Worm (Caenorhabditis elegans) whole organism, L4 larva: ENCODE data around the gene luc-7L.

Experiments
- ama-1 ChIP-seq: fragments of 150-350 bp; optimal IDR thresholded peaks from 2 replicates; lab custom pipeline; 2014; ENCODE audit warnings: inconsistent platforms, mixed read lengths
- egl-27 ChIP-seq: sonication (generic microtip); optimal IDR thresholded peaks from 3 replicates; lab custom pipeline; 2017; ENCODE audit warnings: missing biosample characterization, missing genetic modification reagents, missing genetic modification characterization
- hlh-30 ChIP-seq: sonication (generic microtip); optimal IDR thresholded peaks from 2 replicates; lab custom pipeline; 2017; ENCODE audit warnings: antibody characterized with exemption, mild to moderate bottlenecking, missing genetic modification characterization, missing compliant biosample characterization; ENCODE audit not compliant: insufficient read depth
- lin-38 ChIP-seq: fragments of 200-800 bp; sonication (Bioruptor generic); IDR thresholded peaks from 2 replicates; pipeline ENCODE4 v1.3.6; 2022; ENCODE audit warnings: missing genetic modification reagents, missing genetic modification characterization, missing compliant biosample characterization

DNA sequence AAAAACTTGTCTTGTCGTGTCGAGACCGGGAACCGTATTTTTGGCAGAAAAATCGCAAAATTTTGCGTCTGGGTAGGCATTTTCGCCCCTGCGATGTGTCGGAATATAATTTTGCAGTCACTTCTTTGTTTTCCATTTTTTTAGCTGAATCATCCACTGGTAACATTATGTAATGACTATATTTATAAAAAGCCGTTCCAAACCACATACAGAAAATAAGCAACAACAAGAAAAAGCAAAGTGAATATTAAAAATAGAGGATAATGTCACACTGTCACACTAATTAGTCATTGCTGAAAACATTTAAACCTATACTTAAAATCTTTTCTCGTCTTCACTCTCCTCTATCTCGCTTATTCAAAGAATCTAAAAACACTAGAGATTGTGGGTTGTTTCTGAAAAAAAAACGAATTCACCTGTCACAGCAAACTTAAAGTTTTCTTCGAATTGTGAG is 2.0 kb upstream of the luc-7L start, which contains the start of gene sre-1:
- TF ChIP-seq lin-38 (GFP tag; lab: Robert Waterston, UW) (no peak), ama-1 (lab: Kevin White, UChicago) (no peak), hlh-30 (tag; lab: Kevin White, UChicago) (no peak), egl-27 (tag; lab: Kevin White, UChicago) (no peak)
